Fruit fly (Drosophila melanogaster): ENCODE data around the gene Lamtor4.

DNA sequence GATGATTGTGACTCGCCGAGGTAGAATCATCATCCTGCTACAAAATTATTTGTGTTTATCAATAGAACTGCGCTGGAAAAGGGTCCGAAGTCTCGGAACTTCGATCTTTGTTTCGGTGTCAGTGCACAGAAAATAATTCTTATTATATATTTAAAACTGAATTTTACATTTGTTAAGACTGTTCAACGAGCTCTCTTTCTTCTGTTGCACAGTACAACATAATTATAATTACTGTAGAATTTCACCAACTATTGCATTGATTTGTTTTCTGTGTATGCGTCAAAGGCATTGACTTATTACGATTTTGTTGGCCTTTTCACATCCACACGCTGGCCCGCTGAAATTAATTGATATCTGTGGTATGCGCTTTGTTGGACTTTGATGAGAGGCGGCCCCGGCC is 33.2 kb upstream of the Lamtor4 start:
- TF ChIP-seq sage (GFP tag; optimal IDR thresholded peaks at IDR 0.05), result no peak
- TF ChIP-seq HLH106 (tag; optimal IDR thresholded peaks at IDR 0.05), result no peak
- TF ChIP-seq psq (GFP tag; optimal IDR thresholded peaks at IDR 0.05), result no peak
- no peak for TF ChIP-seq Dfd (GFP tag; optimal IDR thresholded peaks at IDR 0.05)
- TF ChIP-seq N (GFP tag; optimal IDR thresholded peaks at IDR 0.05), result no peak
- no peak for TF ChIP-seq usp (GFP tag; optimal IDR thresholded peaks at IDR 0.05)
- no peak for TF ChIP-seq GATAd (GFP tag; optimal IDR thresholded peaks at IDR 0.05)
- no peak for TF ChIP-seq CG32264 (GFP tag; optimal IDR thresholded peaks at IDR 0.05)
- TF ChIP-seq pan (optimal IDR thresholded peaks at IDR 0.05), result no peak
- TF ChIP-seq Sp1 (GFP tag; optimal IDR thresholded peaks at IDR 0.05), result no peak
- TF ChIP-seq Hnf4 (GFP tag; optimal IDR thresholded peaks at IDR 0.05), result no peak

Data from whole organism, wandering third instar larva.